Worm (Caenorhabditis elegans): ENCODE results near the gene Y116F11B.9.

ce11 chrV:19853610-19854009 is 14.2 kb downstream of the Y116F11B.9 start:
- no peak for TF ChIP-seq hlh-4 (tag; optimal IDR thresholded peaks at IDR 0.05)
- no peak for TF ChIP-seq ceh-90 (tag; optimal IDR thresholded peaks at IDR 0.05)
- TF ChIP-seq ama-1 (optimal IDR thresholded peaks at IDR 0.05), result no peak
- TF ChIP-seq nhr-12 (tag; optimal IDR thresholded peaks at IDR 0.05), result no peak
- TF ChIP-seq sox-4 (tag; optimal IDR thresholded peaks at IDR 0.05), result no peak
- no peak for TF ChIP-seq nhr-77 (tag; optimal IDR thresholded peaks at IDR 0.05)
- no peak for TF ChIP-seq ceh-82 (tag; optimal IDR thresholded peaks at IDR 0.05)
- no peak for TF ChIP-seq unc-62 (GFP tag; optimal IDR thresholded peaks at IDR 0.05)
- TF ChIP-seq sptf-1 (tag; optimal IDR thresholded peaks at IDR 0.05), result no peak
- TF ChIP-seq C04F5.9 (tag; optimal IDR thresholded peaks at IDR 0.05), result no peak
- no peak for TF ChIP-seq sup-37 (GFP tag; optimal IDR thresholded peaks at IDR 0.05)

Data from whole organism, L1 larva.